Worm (Caenorhabditis elegans) whole organism, L1 larva: ENCODE results near the gene skr-10.

Experiments used
- aly-2 ChIP-seq: fragments of 150-350 bp; optimal IDR thresholded peaks from 2 replicates; lab custom pipeline; 2014; ENCODE audit warnings: missing biosample characterization, missing genetic modification characterization
- ama-1 ChIP-seq: fragments of 150-350 bp; optimal IDR thresholded peaks from 2 replicates; lab custom pipeline; 2014
- fkh-10 ChIP-seq: sonication (generic microtip); optimal IDR thresholded peaks from 2 replicates; lab custom pipeline; 2017; ENCODE audit warnings: missing biosample characterization, missing genetic modification reagents, missing genetic modification characterization
- fkh-8 ChIP-seq: sonication (generic microtip); optimal IDR thresholded peaks from 2 replicates; lab custom pipeline; 2016; ENCODE audit warnings: mild to moderate bottlenecking, missing genetic modification characterization, missing compliant biosample characterization
- lin-15B ChIP-seq: fragments of 150-350 bp; sonication (generic microtip); optimal IDR thresholded peaks from 3 replicates; lab custom pipeline; 2014; ENCODE audit warnings: missing biosample characterization, missing genetic modification characterization
- lin-35 ChIP-seq, 2 experiments: fragments of 150-350 bp; optimal IDR thresholded peaks; 2 replicates each; lab custom pipeline; 2014; ENCODE audit warnings: missing biosample characterization in 2 of 2, missing genetic modification characterization in 2 of 2, missing genetic modification reagents in 2 of 2
- nhr-237 ChIP-seq: fragments of 150-350 bp; optimal IDR thresholded peaks from 2 replicates; lab custom pipeline; 2014; ENCODE audit warnings: missing biosample characterization, missing genetic modification characterization
- nhr-90 ChIP-seq: sonication (generic microtip); optimal IDR thresholded peaks from 2 replicates; lab custom pipeline; 2016; ENCODE audit warnings: mild to moderate bottlenecking, missing genetic modification characterization, missing compliant biosample characterization; ENCODE audit not compliant: poor library complexity
- skn-1 ChIP-seq: fragments of 150-350 bp; optimal IDR thresholded peaks from 2 replicates; lab custom pipeline; 2014; ENCODE audit warnings: missing biosample characterization, missing genetic modification characterization
- ztf-4 ChIP-seq: fragments of 150-350 bp; optimal IDR thresholded peaks from 2 replicates; lab custom pipeline; 2014; ENCODE audit warnings: missing biosample characterization, missing genetic modification characterization

- TF ChIP-seq lin-15B (tag; lab: Kevin White, UChicago) (no peak), skn-1 (tag; lab: Kevin White, UChicago) (no peak), ama-1 (lab: Kevin White, UChicago) (no peak), fkh-8 (tag; lab: Kevin White, UChicago) (no peak), aly-2 (tag; lab: Kevin White, UChicago) (no peak), ztf-4 (tag; lab: Kevin White, UChicago) (no peak), nhr-90 (tag; lab: Kevin White, UChicago) (no peak), lin-35 (GFP tag; optimal IDR thresholded peaks at IDR 0.05; lab: Kevin White, UChicago) (no peak), fkh-10 (no peak), nhr-237 (tag; lab: Kevin White, UChicago) (no peak)
Measured at ce11 chrIV:15951640-15952039, 5.0 kb downstream of the skr-10 start, which contains the start of gene Y105C5B.15.
